Worm (Caenorhabditis elegans) whole organism, L4 larva: ENCODE measurements around the gene Y54G2A.37.

Experiments used
- ZK546.5 ChIP-seq, 2 experiments: sonication (generic microtip); optimal IDR thresholded peaks; 2 replicates each; lab custom pipeline; 2017; ENCODE audit warnings: missing biosample characterization in 2 of 2, missing genetic modification characterization in 2 of 2
- daf-12 ChIP-seq: fragments of 150-350 bp; optimal IDR thresholded peaks from 2 replicates; lab custom pipeline; 2014; ENCODE audit warnings: missing biosample characterization, missing genetic modification reagents, missing genetic modification characterization
- lsy-2 ChIP-seq, 2 experiments: fragments of 150-350 bp in 1 of 2; sonication (generic microtip) in 1 of 2; optimal IDR thresholded peaks; 2 replicates each; lab custom pipeline; 2014 to 2017; ENCODE audit warnings: missing biosample characterization in 2 of 2, missing genetic modification characterization in 2 of 2
- nhr-237 ChIP-seq: sonication (generic microtip); optimal IDR thresholded peaks from 2 replicates; lab custom pipeline; 2017; ENCODE audit warnings: missing biosample characterization, missing genetic modification characterization
- nhr-6 ChIP-seq: fragments of 150-350 bp; optimal IDR thresholded peaks from 2 replicates; lab custom pipeline; 2014; ENCODE audit warnings: missing biosample characterization, missing genetic modification characterization

ce11 chrIV:2809208-2809607 is 11.3 kb upstream of the Y54G2A.37 start, which contains the start of gene Y54G2A.76:
- TF ChIP-seq nhr-6 (tag; lab: Kevin White, UChicago), result no peak
- TF ChIP-seq nhr-237 (tag; lab: Kevin White, UChicago), result no peak
- TF ChIP-seq ZK546.5 (tag; optimal IDR thresholded peaks at IDR 0.05; lab: Kevin White, UChicago), result no peak
- no peak for TF ChIP-seq lsy-2 (tag; optimal IDR thresholded peaks at IDR 0.05; lab: Kevin White, UChicago)
- TF ChIP-seq daf-12 (tag; lab: Kevin White, UChicago), result no peak
